Worm (Caenorhabditis elegans) whole organism, young adult: Measurements from ENCODE around the gene cyn-17.
A peak's percentile ranks its signal among the peaks of the same experiment; 100 is the strongest.

Experiments
- B0035.1 ChIP-seq: sonication (generic microtip); optimal IDR thresholded peaks from 2 replicates; lab custom pipeline; 2016; ENCODE audit warnings: missing genetic modification characterization, mild to moderate bottlenecking, missing compliant biosample characterization, missing genotype, missing genetic modification reagents
- C17E4.6 ChIP-seq: fragments of 200-800 bp; sonication (Bioruptor generic); IDR thresholded peaks from 2 replicates; pipeline ENCODE4 v1.3.6; 2022; ENCODE audit warnings: missing genetic modification reagents, missing genetic modification characterization, missing compliant biosample characterization
- D2030.7 ChIP-seq: fragments of 200-800 bp; sonication (Bioruptor generic); IDR thresholded peaks from 2 replicates; pipeline ENCODE4 v1.3.6; 2022; ENCODE audit warnings: missing genetic modification reagents, missing genetic modification characterization, missing compliant biosample characterization
- F33H1.4 ChIP-seq: fragments of 200-800 bp; sonication (Bioruptor generic); IDR thresholded peaks from 2 replicates; pipeline ENCODE4 v1.3.6; 2022; ENCODE audit warnings: missing genetic modification reagents, missing genetic modification characterization, missing compliant biosample characterization
- F39B2.1 ChIP-seq: fragments of 200-800 bp; sonication (Bioruptor generic); IDR thresholded peaks from 2 replicates; pipeline ENCODE4 v1.3.6; 2022; ENCODE audit warnings: missing genetic modification reagents, missing genetic modification characterization, missing compliant biosample characterization
- F49E8.2 ChIP-seq: sonication (generic microtip); optimal IDR thresholded peaks from 3 replicates; lab custom pipeline; 2017; ENCODE audit warnings: missing genetic modification characterization, mild to moderate bottlenecking, missing compliant biosample characterization, antibody characterized with exemption, moderate library complexity; ENCODE audit not compliant: insufficient read depth
- F57A8.1 ChIP-seq: fragments of 200-800 bp; sonication (Bioruptor generic); optimal IDR thresholded peaks from 2 replicates; lab custom pipeline; 2018; ENCODE audit warnings: mild to moderate bottlenecking, missing genetic modification characterization, moderate library complexity, missing compliant biosample characterization
- Y56A3A.18 ChIP-seq: fragments of 200-800 bp; sonication (Bioruptor generic); IDR thresholded peaks from 2 replicates; pipeline ENCODE4 v1.3.6; 2022; ENCODE audit warnings: missing genetic modification reagents, missing genetic modification characterization, missing compliant biosample characterization
- Y95B8A.8 ChIP-seq: fragments of 200-800 bp; sonication (Bioruptor generic); IDR thresholded peaks from 2 replicates; pipeline ENCODE4 v1.3.6; 2022; ENCODE audit warnings: missing genetic modification reagents, missing genetic modification characterization, missing compliant biosample characterization
- ZK185.1 ChIP-seq: sonication (generic microtip); optimal IDR thresholded peaks from 2 replicates; lab custom pipeline; 2016; ENCODE audit warnings: mild to moderate bottlenecking, missing genetic modification characterization, missing compliant biosample characterization; ENCODE audit not compliant: poor library complexity, severe bottlenecking
- ama-1 ChIP-seq, 3 experiments: fragments of 150-350 bp in 1 of 3; sonication (generic microtip) in 2 of 3; optimal IDR thresholded peaks; 2 replicates each; lab custom pipeline; 2014 to 2018; ENCODE audit warnings: missing biosample characterization in 2 of 3, missing genetic modification characterization in 2 of 3, missing genetic modification reagents in 2 of 3
- aptf-2 ChIP-seq: fragments of 200-800 bp; sonication (Bioruptor generic); conservative IDR thresholded peaks from 2 replicates; pipeline ENCODE4 v1.3.6; 2022; ENCODE audit warnings: missing genetic modification reagents, missing genetic modification characterization, missing compliant biosample characterization
- attf-3 ChIP-seq: fragments of 200-800 bp; sonication (Bioruptor generic); conservative IDR thresholded peaks from 2 replicates; pipeline ENCODE4 v1.3.6; 2022; ENCODE audit warnings: missing genetic modification reagents, missing genetic modification characterization, missing compliant biosample characterization
- attf-5 ChIP-seq: fragments of 200-800 bp; sonication (Bioruptor generic); optimal IDR thresholded peaks from 2 replicates; lab custom pipeline; 2018; ENCODE audit warnings: mild to moderate bottlenecking, missing genetic modification characterization, missing compliant biosample characterization
- bed-2 ChIP-seq: fragments of 200-800 bp; sonication (Bioruptor generic); IDR thresholded peaks from 2 replicates; pipeline ENCODE4 v1.3.6; 2022; ENCODE audit warnings: missing genetic modification reagents, missing genetic modification characterization, missing compliant biosample characterization
- cebp-2 ChIP-seq: fragments of 200-800 bp; sonication (Bioruptor generic); IDR thresholded peaks from 2 replicates; pipeline ENCODE4 v1.3.6; 2022; ENCODE audit warnings: missing genetic modification characterization, missing compliant biosample characterization
- ceh-100 ChIP-seq: fragments of 200-800 bp; sonication (Bioruptor generic); IDR thresholded peaks from 2 replicates; pipeline ENCODE4 v1.3.6; 2022; ENCODE audit warnings: missing genetic modification reagents, missing genetic modification characterization, missing compliant biosample characterization
- dox-1 ChIP-seq: fragments of 200-800 bp; sonication (Bioruptor generic); IDR thresholded peaks from 2 replicates; pipeline ENCODE4 v1.3.6; 2022; ENCODE audit warnings: missing genetic modification reagents, missing genetic modification characterization, missing compliant biosample characterization
- dpff-1 ChIP-seq: sonication (generic microtip); optimal IDR thresholded peaks from 2 replicates; lab custom pipeline; 2017; ENCODE audit warnings: mild to moderate bottlenecking, missing genetic modification characterization, missing compliant biosample characterization
- dpl-1 ChIP-seq: fragments of 150-350 bp; optimal IDR thresholded peaks from 2 replicates; lab custom pipeline; 2014; ENCODE audit warnings: missing biosample characterization, missing genetic modification reagents, missing genetic modification characterization
- efl-1 ChIP-seq: fragments of 150-350 bp; optimal IDR thresholded peaks from 2 replicates; lab custom pipeline; 2014; ENCODE audit warnings: missing biosample characterization, missing genetic modification reagents, missing genetic modification characterization
- egl-18 ChIP-seq: fragments of 200-800 bp; sonication (Bioruptor generic); IDR thresholded peaks from 2 replicates; pipeline ENCODE4 v1.3.6; 2022; ENCODE audit warnings: missing genetic modification reagents, missing genetic modification characterization, missing compliant biosample characterization
- egrh-3 ChIP-seq: fragments of 200-800 bp; sonication (Bioruptor generic); IDR thresholded peaks from 2 replicates; pipeline ENCODE4 v1.3.6; 2022; ENCODE audit warnings: missing genetic modification reagents, missing genetic modification characterization, missing compliant biosample characterization
- him-1 ChIP-seq: sonication (generic microtip); optimal IDR thresholded peaks from 2 replicates; lab custom pipeline; 2016; ENCODE audit warnings: missing genotype, missing genetic modification reagents, missing genetic modification characterization, missing compliant biosample characterization
- hmg-1.2 ChIP-seq: fragments of 200-800 bp; sonication (Bioruptor generic); IDR thresholded peaks from 2 replicates; pipeline ENCODE4 v1.3.6; 2022; ENCODE audit warnings: missing genetic modification reagents, missing genetic modification characterization, missing compliant biosample characterization
- hrde-1 ChIP-seq: sonication (generic microtip); optimal IDR thresholded peaks from 2 replicates; lab custom pipeline; 2016; ENCODE audit warnings: missing genetic modification characterization, mild to moderate bottlenecking, missing compliant biosample characterization, moderate library complexity, missing genotype, missing genetic modification reagents, borderline replicate concordance
- hsf-1 ChIP-seq: fragments of 200-800 bp; sonication (Bioruptor generic); IDR thresholded peaks from 2 replicates; pipeline ENCODE4 v1.3.6; 2022; ENCODE audit warnings: missing genetic modification reagents, missing genetic modification characterization, missing compliant biosample characterization
- let-526 ChIP-seq: fragments of 200-800 bp; sonication (Bioruptor generic); IDR thresholded peaks from 2 replicates; pipeline ENCODE4 v1.3.6; 2022; ENCODE audit warnings: missing genetic modification reagents, missing genetic modification characterization, missing compliant biosample characterization
- lin-26 ChIP-seq: fragments of 200-800 bp; sonication (Bioruptor generic); IDR thresholded peaks from 2 replicates; pipeline ENCODE4 v1.3.6; 2022; ENCODE audit warnings: missing genetic modification reagents, missing genetic modification characterization, missing compliant biosample characterization
- lir-1 ChIP-seq: fragments of 200-800 bp; sonication (Bioruptor generic); conservative IDR thresholded peaks from 2 replicates; pipeline ENCODE4 v1.3.6; 2022; ENCODE audit warnings: missing genetic modification reagents, missing genetic modification characterization, missing compliant biosample characterization
- madf-3 ChIP-seq: fragments of 200-800 bp; sonication (Bioruptor generic); IDR thresholded peaks from 2 replicates; pipeline ENCODE4 v1.3.6; 2022; ENCODE audit warnings: missing genetic modification reagents, missing genetic modification characterization, missing compliant biosample characterization
- madf-6 ChIP-seq: fragments of 200-800 bp; sonication (Bioruptor generic); IDR thresholded peaks from 2 replicates; pipeline ENCODE4 v1.3.6; 2022; ENCODE audit warnings: missing genetic modification reagents, missing genetic modification characterization, missing compliant biosample characterization
- madf-8 ChIP-seq: fragments of 200-800 bp; sonication (Bioruptor generic); conservative IDR thresholded peaks from 2 replicates; pipeline ENCODE4 v1.3.6; 2022; ENCODE audit warnings: missing genetic modification reagents, missing genetic modification characterization, missing compliant biosample characterization
- mcd-1 ChIP-seq: fragments of 200-800 bp; sonication (Bioruptor generic); IDR thresholded peaks from 2 replicates; pipeline ENCODE4 v1.3.6; 2022; ENCODE audit warnings: missing genetic modification reagents, missing genetic modification characterization, missing compliant biosample characterization
- nfyb-1 ChIP-seq: fragments of 200-800 bp; sonication (Bioruptor generic); IDR thresholded peaks from 2 replicates; pipeline ENCODE4 v1.3.6; 2022; ENCODE audit warnings: missing genetic modification reagents, missing genetic modification characterization, missing compliant biosample characterization
- nhr-80 ChIP-seq: sonication (generic microtip); optimal IDR thresholded peaks from 2 replicates; lab custom pipeline; 2016; ENCODE audit warnings: missing genetic modification characterization, missing compliant biosample characterization
- pbrm-1 ChIP-seq: fragments of 200-800 bp; sonication (Bioruptor generic); IDR thresholded peaks from 2 replicates; pipeline ENCODE4 v1.3.6; 2022; ENCODE audit warnings: missing genetic modification reagents, missing genetic modification characterization, missing compliant biosample characterization
- rcor-1 ChIP-seq: fragments of 200-800 bp; sonication (Bioruptor generic); IDR thresholded peaks from 2 replicates; pipeline ENCODE4 v1.3.6; 2022; ENCODE audit warnings: missing genetic modification reagents, missing genetic modification characterization, missing compliant biosample characterization
- snpc-1.1 ChIP-seq: sonication (generic microtip); optimal IDR thresholded peaks from 2 replicates; lab custom pipeline; 2017; ENCODE audit warnings: missing genetic modification characterization, mild to moderate bottlenecking, missing compliant biosample characterization, antibody characterized with exemption, moderate library complexity, missing genotype, missing genetic modification reagents; ENCODE audit not compliant: insufficient read depth
- tlf-1 ChIP-seq: fragments of 200-800 bp; sonication (Bioruptor generic); optimal IDR thresholded peaks from 2 replicates; lab custom pipeline; 2018; ENCODE audit warnings: mild to moderate bottlenecking, missing genetic modification characterization, missing compliant biosample characterization
- unc-62 ChIP-seq: fragments of 150-350 bp; optimal IDR thresholded peaks from 2 replicates; lab custom pipeline; 2014; ENCODE audit warnings: missing biosample characterization, missing genetic modification reagents, missing genetic modification characterization
- xnd-1 ChIP-seq: sonication (generic microtip); optimal IDR thresholded peaks from 2 replicates; lab custom pipeline; 2016; ENCODE audit warnings: missing genotype, missing genetic modification reagents, missing genetic modification characterization, missing compliant biosample characterization
- ztf-6 ChIP-seq: fragments of 200-800 bp; sonication (Bioruptor generic); IDR thresholded peaks from 2 replicates; pipeline ENCODE4 v1.3.6; 2022; ENCODE audit warnings: missing genetic modification reagents, missing genetic modification characterization, missing compliant biosample characterization

Gene cyn-17

DNA sequence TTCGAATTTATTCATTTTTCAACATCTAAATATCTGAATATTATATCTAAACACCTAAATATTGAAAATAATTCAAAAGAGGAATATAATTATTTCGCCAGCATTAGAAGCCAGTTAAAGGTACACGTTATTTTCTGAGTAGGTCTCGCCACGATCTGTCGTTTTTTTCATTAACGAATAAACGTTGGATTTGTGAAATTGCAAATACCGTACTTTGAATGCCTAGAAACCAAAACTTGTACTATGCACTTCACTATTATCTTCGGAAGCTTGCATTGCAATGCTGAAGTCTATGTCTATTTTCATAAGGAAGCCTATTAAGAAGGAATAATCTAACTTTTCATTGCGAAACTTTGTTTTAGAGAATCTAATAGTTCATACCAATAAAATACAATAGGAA, 27.0 kb upstream of the cyn-17 start:
- TF ChIP-seq hsf-1: 0 out of 2 replicates have a peak, but pooled peaks have one; percentile 9
- TF ChIP-seq madf-6 (GFP tag; lab: Robert Waterston, UW): peak; percentile 45; the same call in 1 of the 2 replicates
- TF ChIP-seq B0035.1 (tag; lab: Kevin White, UChicago): no peak
- TF ChIP-seq F49E8.2 (tag; lab: Kevin White, UChicago): peak; percentile 38
- peak; percentile 57 for TF ChIP-seq hrde-1 (tag; lab: Kevin White, UChicago)
- TF ChIP-seq dpff-1 (tag; lab: Kevin White, UChicago): no peak
- TF ChIP-seq let-526 (GFP tag; lab: Robert Waterston, UW): no peak
- no peak for TF ChIP-seq ama-1 (optimal IDR thresholded peaks at IDR 0.05; lab: Kevin White, UChicago)
- peak in 1 of 2 experiments; percentile 11 for TF ChIP-seq ama-1 (GFP tag; optimal IDR thresholded peaks at IDR 0.05; lab: Kevin White, UChicago)
- TF ChIP-seq him-1 (tag; lab: Kevin White, UChicago): peak; percentile 61

DNA sequence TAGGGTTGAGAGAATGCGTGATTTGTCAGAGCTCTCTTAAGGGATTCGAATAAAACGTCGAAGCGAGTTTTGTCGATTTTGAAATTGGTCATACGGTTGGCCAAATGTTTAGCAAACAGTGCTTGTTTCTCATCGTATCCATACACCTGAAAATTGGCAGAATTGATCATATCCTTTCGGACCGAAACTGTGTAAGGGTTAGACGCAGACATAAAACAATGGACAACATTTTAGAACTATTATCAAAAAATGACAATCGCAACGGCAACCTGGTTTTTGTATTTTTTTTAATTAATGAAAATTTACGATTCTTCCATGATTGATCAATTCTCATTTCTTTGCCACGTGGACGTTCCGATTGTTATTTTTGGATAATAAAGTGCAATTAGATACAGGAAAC, 25.3 kb upstream of the cyn-17 start:
- no peak for TF ChIP-seq F57A8.1 (GFP tag; lab: Kevin White, UChicago)
- TF ChIP-seq unc-62 (GFP tag; lab: Kevin White, UChicago): no peak
- no peak for TF ChIP-seq hsf-1
- no peak for TF ChIP-seq snpc-1.1 (tag; lab: Kevin White, UChicago)
- no peak for TF ChIP-seq C17E4.6 (GFP tag; lab: Robert Waterston, UW)
- TF ChIP-seq attf-3 (GFP tag; lab: Robert Waterston, UW): no peak
- TF ChIP-seq, all 124 proteins: peak for 0

DNA sequence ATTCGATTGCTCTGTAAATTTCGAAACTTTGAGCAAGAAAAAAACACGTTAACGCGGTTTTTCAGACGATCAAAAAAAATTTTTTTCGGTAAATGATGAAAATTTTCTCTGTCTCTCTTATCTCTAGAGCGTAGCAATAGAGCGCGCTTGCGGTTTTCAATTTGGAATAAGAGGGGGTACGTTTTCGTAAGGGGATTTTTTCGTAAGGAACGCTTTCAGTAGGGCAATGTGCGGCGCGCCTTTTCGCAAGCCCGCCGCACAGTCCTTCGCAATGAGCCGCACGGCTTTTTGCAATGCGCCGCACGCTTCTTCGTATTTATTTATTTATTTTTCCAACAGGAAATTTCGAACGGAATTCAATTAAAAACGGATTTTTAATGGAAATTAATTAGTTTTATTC, 22.5 kb upstream of the cyn-17 start, which contains the start of gene F44E7.4:
Gene F44E7.4, minus strand, starts transcription at position 13 of the 400 bp plus-strand sequence.
- TF ChIP-seq ZK185.1 (tag; lab: Kevin White, UChicago) (peak; percentile 6), ceh-100 (GFP tag; lab: Robert Waterston, UW) (peak; percentile 96), egrh-3 (GFP tag; lab: Robert Waterston, UW) (peak; percentile 85), xnd-1 (tag; lab: Kevin White, UChicago) (peak; percentile 45), attf-3 (GFP tag; lab: Robert Waterston, UW) (peak; percentile 82), F33H1.4 (peak; percentile 79), pbrm-1 (GFP tag; lab: Robert Waterston, UW) (peak; percentile 94), efl-1 (peak; percentile 63), madf-8 (GFP tag; lab: Robert Waterston, UW) (peak; percentile 86), mcd-1 (GFP tag; lab: Robert Waterston, UW) (peak; percentile 98), Y95B8A.8 (GFP tag; lab: Robert Waterston, UW) (peak; percentile 95), egl-18 (GFP tag; lab: Robert Waterston, UW) (0 out of 2 replicates have a peak, but pooled peaks have one; percentile 73), dox-1 (GFP tag; lab: Robert Waterston, UW) (peak; percentile 98), dpl-1 (GFP tag; lab: Kevin White, UChicago) (peak; percentile 47), bed-2 (GFP tag; lab: Robert Waterston, UW) (peak; percentile 82), Y56A3A.18 (GFP tag; lab: Robert Waterston, UW) (peak; percentile 76; the same call in 1 of the 2 replicates), C17E4.6 (GFP tag; lab: Robert Waterston, UW) (peak; percentile 89), aptf-2 (GFP tag; lab: Robert Waterston, UW) (peak; percentile 65; the same call in 1 of the 2 replicates), cebp-2 (GFP tag; lab: Robert Waterston, UW) (peak; percentile 84; the same call in 1 of the 2 replicates), attf-5 (GFP tag; lab: Kevin White, UChicago) (peak; percentile 37), lin-26 (GFP tag; lab: Robert Waterston, UW) (peak; percentile 86), hsf-1 (peak; percentile 78), D2030.7 (GFP tag; lab: Robert Waterston, UW) (peak; percentile 99), lir-1 (GFP tag; lab: Robert Waterston, UW) (0 out of 2 replicates have a peak, but pooled peaks have one; percentile 12), rcor-1 (GFP tag; lab: Robert Waterston, UW) (peak; percentile 94), nfyb-1 (GFP tag; lab: Robert Waterston, UW) (peak; percentile 95), tlf-1 (GFP tag; lab: Kevin White, UChicago) (peak; percentile 12), ztf-6 (GFP tag; lab: Robert Waterston, UW) (peak; percentile 85), nhr-80 (tag; lab: Kevin White, UChicago) (peak; percentile 19), F49E8.2 (tag; lab: Kevin White, UChicago) (peak; percentile 56), F39B2.1 (GFP tag; lab: Robert Waterston, UW) (peak; percentile 71; the same call in 1 of the 2 replicates), hmg-1.2 (GFP tag; lab: Robert Waterston, UW) (peak; percentile 96), madf-3 (GFP tag; lab: Robert Waterston, UW) (peak; percentile 91)
